Worm (Caenorhabditis elegans): ENCODE data around the gene K01B6.3.

ce11 chrIII:9258510-9258909 lies 41.5 kb upstream of the K01B6.3 start:
- TF ChIP-seq dpl-1 (GFP tag; optimal IDR thresholded peaks at IDR 0.05) (no peak), efl-1 (GFP tag; optimal IDR thresholded peaks at IDR 0.05) (no peak), F22D6.2 (tag; optimal IDR thresholded peaks at IDR 0.05) (no peak), hlh-12 (tag; optimal IDR thresholded peaks at IDR 0.05) (no peak), K11D2.4 (GFP tag; IDR thresholded peaks at IDR 0.05) (no peak), T26A5.8 (tag; optimal IDR thresholded peaks at IDR 0.05) (no peak), unc-130 (GFP tag; optimal IDR thresholded peaks at IDR 0.05) (no peak), repo-1 (tag; optimal IDR thresholded peaks at IDR 0.05) (no peak), F10E7.11 (tag; optimal IDR thresholded peaks at IDR 0.05) (no peak), athp-1 (tag; optimal IDR thresholded peaks at IDR 0.05) (no peak), Y53G8AR.9 (GFP tag; conservative IDR thresholded peaks at IDR 0.05) (no peak), pbrm-1 (GFP tag; IDR thresholded peaks at IDR 0.05) (no peak), him-1 (tag; optimal IDR thresholded peaks at IDR 0.05) (no peak), F37B4.10 (GFP tag; IDR thresholded peaks at IDR 0.05) (no peak)

Measured in whole organism, young adult.